Worm (Caenorhabditis elegans) whole organism, mixed stage, embryonic: Measurements from ENCODE around the gene F26F2.4.

Source experiments
- blmp-1 ChIP-seq: fragments of 150-350 bp; optimal IDR thresholded peaks from 2 replicates; lab custom pipeline; 2014; ENCODE audit warnings: missing biosample characterization, missing genetic modification characterization
- ces-1 ChIP-seq: fragments of 150-350 bp; optimal IDR thresholded peaks from 2 replicates; lab custom pipeline; 2014; ENCODE audit warnings: missing biosample characterization, missing genetic modification reagents, missing genetic modification characterization
- nhr-237 ChIP-seq: fragments of 150-350 bp; optimal IDR thresholded peaks from 2 replicates; lab custom pipeline; 2014; ENCODE audit warnings: missing biosample characterization, missing genetic modification characterization
- nhr-28 ChIP-seq: fragments of 150-350 bp; optimal IDR thresholded peaks from 2 replicates; lab custom pipeline; 2014; ENCODE audit warnings: missing biosample characterization, missing genetic modification characterization
- nhr-76 ChIP-seq: sonication (generic microtip); optimal IDR thresholded peaks from 2 replicates; lab custom pipeline; 2017; ENCODE audit warnings: missing biosample characterization, missing genetic modification characterization
- pha-4 ChIP-seq: fragments of 150-350 bp; optimal IDR thresholded peaks from 2 replicates; lab custom pipeline; 2018; ENCODE audit warnings: missing biosample characterization, missing genetic modification reagents, missing genetic modification characterization
- unc-39 ChIP-seq: fragments of 150-350 bp; optimal IDR thresholded peaks from 2 replicates; lab custom pipeline; 2014; ENCODE audit warnings: missing biosample characterization, missing genetic modification characterization
- unc-62 ChIP-seq: fragments of 150-350 bp; optimal IDR thresholded peaks from 2 replicates; lab custom pipeline; 2014; ENCODE audit warnings: missing biosample characterization, missing genetic modification reagents, missing genetic modification characterization
- zip-8 ChIP-seq: fragments of 150-350 bp; optimal IDR thresholded peaks from 2 replicates; lab custom pipeline; 2014; ENCODE audit warnings: missing biosample characterization, missing genetic modification characterization
- ztf-11 ChIP-seq: fragments of 150-350 bp; optimal IDR thresholded peaks from 2 replicates; lab custom pipeline; 2014; ENCODE audit warnings: missing biosample characterization, missing genetic modification characterization

ce11 chrV:20599795-20600194 lies 30.7 kb downstream of the F26F2.4 start, which contains the start of gene col-163:
- no peak for TF ChIP-seq nhr-28
- no peak for TF ChIP-seq blmp-1
- TF ChIP-seq unc-39 (tag; lab: Kevin White, UChicago): no peak
- no peak for TF ChIP-seq unc-62 (GFP tag; lab: Kevin White, UChicago)
- TF ChIP-seq ztf-11: no peak
- no peak for TF ChIP-seq nhr-76
- no peak for TF ChIP-seq pha-4 (tag; lab: Kevin White, UChicago)
- TF ChIP-seq ces-1 (GFP tag; lab: Kevin White, UChicago): no peak
- no peak for TF ChIP-seq zip-8
- no peak for TF ChIP-seq nhr-237 (tag; lab: Kevin White, UChicago)
